Fruit fly (Drosophila melanogaster): ENCODE measurements around the gene mnb.
A peak's percentile ranks its signal among the peaks of the same experiment; 100 is the strongest.

mnb gene

DNA sequence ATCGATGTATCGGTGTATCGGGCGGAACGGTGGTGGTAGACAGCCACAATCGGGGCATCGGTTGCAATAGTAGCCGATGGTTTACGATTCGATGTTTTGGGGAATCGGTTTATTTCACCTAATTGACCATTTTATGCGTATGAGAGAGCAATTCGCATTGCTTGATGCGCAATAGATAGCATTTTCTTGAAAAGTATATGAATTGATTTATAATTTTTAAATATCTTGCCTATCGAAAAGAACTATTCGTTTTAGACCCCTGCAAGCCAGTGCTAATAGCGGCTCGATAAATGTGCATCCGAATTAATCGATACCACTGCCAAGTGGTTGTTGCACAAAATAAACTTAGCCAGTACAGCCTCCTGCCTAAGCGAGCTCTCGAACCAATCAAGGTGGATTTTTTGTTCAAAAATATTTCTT is at the start of gene mnb (continued):
- TF ChIP-seq Med (GFP tag): peak; percentile 80
- TF ChIP-seq ERR (GFP tag; optimal IDR thresholded peaks at IDR 0.05): no peak
- peak; percentile 97 for TF ChIP-seq Bgb (GFP tag; IDR thresholded peaks at IDR 0.05; ENCODE audit: partially characterized antibody)
- TF ChIP-seq CG32532 (GFP tag; IDR thresholded peaks at IDR 0.05): peak; percentile 33; the same call in 1 of the 2 replicates
- TF ChIP-seq CG10959 (GFP tag; IDR thresholded peaks at IDR 0.05): no peak
- no peak for TF ChIP-seq Eip74EF (GFP tag; optimal IDR thresholded peaks at IDR 0.05)
- peak; percentile 100 for TF ChIP-seq vnd (GFP tag; IDR thresholded peaks at IDR 0.05; ENCODE audit: partially characterized antibody)
- TF ChIP-seq CG2889 (GFP tag; IDR thresholded peaks at IDR 0.05): no peak
- no peak for TF ChIP-seq Hey (tag; optimal IDR thresholded peaks at IDR 0.05)
- TF ChIP-seq CG1024 (GFP tag; IDR thresholded peaks at IDR 0.05): no peak
- peak; percentile 42 for TF ChIP-seq CG2120 (GFP tag; optimal IDR thresholded peaks at IDR 0.05)
- no peak for TF ChIP-seq btn (GFP tag; optimal IDR thresholded peaks at IDR 0.05)
- no peak for TF ChIP-seq CG4854 (GFP tag; optimal IDR thresholded peaks at IDR 0.05)
- TF ChIP-seq CG4282 (GFP tag; optimal IDR thresholded peaks at IDR 0.05): no peak
- TF ChIP-seq CG2199 (GFP tag; IDR thresholded peaks at IDR 0.05): no peak
- TF ChIP-seq nom (GFP tag; optimal IDR thresholded peaks at IDR 0.05): no peak
- no peak for TF ChIP-seq CG4404 (GFP tag; IDR thresholded peaks at IDR 0.05)
- no peak for TF ChIP-seq fd64A (GFP tag; optimal IDR thresholded peaks at IDR 0.05)
- TF ChIP-seq CG11696 (GFP tag; IDR thresholded peaks at IDR 0.05): no peak
- no peak for TF ChIP-seq Tbp (GFP tag; optimal IDR thresholded peaks at IDR 0.05)
- TF ChIP-seq Vsx1 (GFP tag; optimal IDR thresholded peaks at IDR 0.05): no peak
- TF ChIP-seq CG32772 (GFP tag; IDR thresholded peaks at IDR 0.05): no peak
- no peak for TF ChIP-seq jumu (GFP tag; optimal IDR thresholded peaks at IDR 0.05)
- TF ChIP-seq CG1792 (GFP tag; optimal IDR thresholded peaks at IDR 0.05): no peak
- peak; percentile 11 for TF ChIP-seq Antp (GFP tag; optimal IDR thresholded peaks at IDR 0.05)
- TF ChIP-seq dimm (GFP tag; IDR thresholded peaks at IDR 0.05): no peak
- TF ChIP-seq CG10274 (GFP tag; optimal IDR thresholded peaks at IDR 0.05): no peak
- no peak for TF ChIP-seq Six4 (GFP tag; optimal IDR thresholded peaks at IDR 0.05)
- no peak for TF ChIP-seq Taf1 (GFP tag; IDR thresholded peaks at IDR 0.05)
- TF ChIP-seq ara (GFP tag; IDR thresholded peaks at IDR 0.05): no peak
- TF ChIP-seq cato (GFP tag; optimal IDR thresholded peaks at IDR 0.05; ENCODE audit: borderline replicate concordance): no peak
- no peak for TF ChIP-seq CG7271 (tag; optimal IDR thresholded peaks at IDR 0.05)
- peak; percentile 41 for TF ChIP-seq phol (tag; optimal IDR thresholded peaks at IDR 0.05)
- TF ChIP-seq tin (GFP tag; optimal IDR thresholded peaks at IDR 0.05): peak; percentile 2
- TF ChIP-seq CG3726 (GFP tag; IDR thresholded peaks at IDR 0.05): no peak
- no peak for TF ChIP-seq CG1233 (GFP tag; optimal IDR thresholded peaks at IDR 0.05)
- TF ChIP-seq Fer3 (tag; optimal IDR thresholded peaks at IDR 0.05): no peak
- no peak for TF ChIP-seq Chrac-16 (GFP tag; optimal IDR thresholded peaks at IDR 0.05)
- TF ChIP-seq CG8765 (GFP tag; IDR thresholded peaks at IDR 0.05): no peak
- TF ChIP-seq sens (GFP tag): peak; percentile 91
- TF ChIP-seq CG6765 (GFP tag; optimal IDR thresholded peaks at IDR 0.05): no peak
- no peak for TF ChIP-seq chif (GFP tag; optimal IDR thresholded peaks at IDR 0.05)
- TF ChIP-seq salm (tag; optimal IDR thresholded peaks at IDR 0.05): no peak
- no peak for TF ChIP-seq corto (GFP tag; optimal IDR thresholded peaks at IDR 0.05)
- TF ChIP-seq eyg (GFP tag; optimal IDR thresholded peaks at IDR 0.05): no peak
- no peak for TF ChIP-seq seq (GFP tag; IDR thresholded peaks at IDR 0.05)
- peak; percentile 4 for TF ChIP-seq bab2 (GFP tag; optimal IDR thresholded peaks at IDR 0.05)
- TF ChIP-seq Hsf (GFP tag; optimal IDR thresholded peaks at IDR 0.05): peak; percentile 11
- TF ChIP-seq gce (GFP tag; IDR thresholded peaks at IDR 0.05): no peak
- TF ChIP-seq amos (GFP tag; IDR thresholded peaks at IDR 0.05; ENCODE audit: partially characterized antibody): peak; percentile 98
- peak; percentile 30 for TF ChIP-seq Hr3 (GFP tag; optimal IDR thresholded peaks at IDR 0.05)
- no peak for TF ChIP-seq CG18262 (tag; optimal IDR thresholded peaks at IDR 0.05)
- peak; percentile 57 for TF ChIP-seq lilli (GFP tag; optimal IDR thresholded peaks at IDR 0.05)

Measured in whole organism, embryonic.